Worm (Caenorhabditis elegans): Measurements from ENCODE around the gene atg-9.

DNA sequence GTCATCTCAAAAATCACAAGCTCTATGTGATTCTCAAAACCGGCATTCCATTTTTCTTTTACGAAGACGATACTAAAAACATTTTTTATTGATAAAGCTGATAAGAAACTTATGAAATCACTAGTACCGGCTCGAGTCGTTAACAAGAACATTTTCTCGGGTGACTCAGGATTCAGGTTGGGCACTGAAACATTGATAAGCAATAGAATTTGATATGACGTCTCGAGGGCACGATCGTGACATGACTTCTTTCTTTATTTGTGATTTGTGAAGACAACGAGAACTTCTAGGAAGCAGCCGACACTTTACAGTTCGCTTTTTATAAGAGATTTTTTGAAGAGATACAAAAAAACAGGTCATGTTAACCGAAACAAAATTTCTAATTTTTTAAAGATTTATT is 15.5 kb upstream of the atg-9 start:
- peak in 1 of 2 experiments; percentile 82 for TF ChIP-seq unc-62 (GFP tag; optimal IDR thresholded peaks at IDR 0.05 in 1 of 2)
- no peak for TF ChIP-seq unc-62 (tag; optimal IDR thresholded peaks at IDR 0.05)
- TF ChIP-seq nhr-25 (tag; optimal IDR thresholded peaks at IDR 0.05; ENCODE audit: borderline replicate concordance, insufficient read depth) = no peak
- no peak for TF ChIP-seq aly-2 (tag; optimal IDR thresholded peaks at IDR 0.05)
- TF ChIP-seq mdl-1 (tag; optimal IDR thresholded peaks at IDR 0.05) = peak in 1 of 2 experiments; percentile 28
- TF ChIP-seq lir-3 (tag; optimal IDR thresholded peaks at IDR 0.05) = no peak
- TF ChIP-seq mep-1 (tag; optimal IDR thresholded peaks at IDR 0.05) = no peak
- no peak for TF ChIP-seq ama-1 (optimal IDR thresholded peaks at IDR 0.05)
- no peak for TF ChIP-seq vab-7 (GFP tag; IDR thresholded peaks at IDR 0.05)
- TF ChIP-seq hlh-11 (tag; optimal IDR thresholded peaks at IDR 0.05) = peak; percentile 85

Data from whole organism, L4 larva.